Fruit fly (Drosophila melanogaster) whole organism, pupa: ENCODE results near the gene CG6330.

ENCODE experiments used
- CG12605 ChIP-seq: fragments of 200-800 bp; sonication (Bioruptor generic); IDR thresholded peaks from 2 replicates; pipeline ENCODE4 v1.3.6; 2022; ENCODE audit warnings: missing biosample characterization, missing genetic modification characterization
- CG13204 ChIP-seq: fragments of 200-800 bp; sonication (Bioruptor generic); optimal IDR thresholded peaks from 2 replicates; lab custom pipeline; 2018; ENCODE audit warnings: missing biosample characterization, mild to moderate bottlenecking, missing genetic modification characterization, moderate library complexity
- CG15710 ChIP-seq: fragments of 200-800 bp; sonication (Bioruptor generic); optimal IDR thresholded peaks from 2 replicates; lab custom pipeline; 2018; ENCODE audit warnings: missing biosample characterization, mild to moderate bottlenecking, missing genetic modification characterization, moderate library complexity
- CG17806 ChIP-seq: fragments of 200-800 bp; sonication (Bioruptor generic); optimal IDR thresholded peaks from 2 replicates; lab custom pipeline; 2018; ENCODE audit warnings: missing biosample characterization, mild to moderate bottlenecking, missing genetic modification characterization, moderate library complexity
- CG32121 ChIP-seq: fragments of 200-800 bp; sonication (Bioruptor generic); IDR thresholded peaks from 2 replicates; pipeline ENCODE4 v1.3.6; 2022; ENCODE audit warnings: missing biosample characterization, missing genetic modification characterization
- CG4496 ChIP-seq: fragments of 200-800 bp; sonication (Bioruptor generic); IDR thresholded peaks from 3 replicates; pipeline ENCODE4 v1.3.6; 2022; ENCODE audit warnings: missing biosample characterization, missing genetic modification characterization
- CG8159 ChIP-seq: fragments of 200-800 bp; sonication (Bioruptor generic); optimal IDR thresholded peaks from 3 replicates; lab custom pipeline; 2018; ENCODE audit warnings: missing biosample characterization, mild to moderate bottlenecking, missing genetic modification characterization, moderate library complexity
- CG9948 ChIP-seq: fragments of 200-800 bp; sonication (Bioruptor generic); optimal IDR thresholded peaks from 2 replicates; lab custom pipeline; 2018; ENCODE audit warnings: missing biosample characterization, mild to moderate bottlenecking, missing genetic modification characterization, moderate library complexity
- EcR ChIP-seq: fragments of 200-800 bp; sonication (Bioruptor generic); optimal IDR thresholded peaks from 3 replicates; lab custom pipeline; 2019; ENCODE audit warnings: missing biosample characterization, missing genetic modification characterization, mild to moderate bottlenecking, moderate library complexity, missing genetic modification reagents
- Ets98B ChIP-seq: fragments of 200-800 bp; sonication (Bioruptor generic); IDR thresholded peaks from 2 replicates; pipeline ENCODE4 v1.3.6; 2022; ENCODE audit warnings: missing biosample characterization, missing genetic modification characterization
- Pif1A ChIP-seq: fragments of 200-800 bp; sonication (Bioruptor generic); optimal IDR thresholded peaks from 3 replicates; lab custom pipeline; 2016; ENCODE audit warnings: missing biosample characterization, missing genetic modification characterization
- Pif1B ChIP-seq: fragments of 200-800 bp; sonication (Bioruptor generic); optimal IDR thresholded peaks from 3 replicates; lab custom pipeline; 2016; ENCODE audit warnings: missing biosample characterization, missing genetic modification characterization
- Snoo ChIP-seq: fragments of 200-800 bp; sonication (Bioruptor generic); optimal IDR thresholded peaks from 3 replicates; lab custom pipeline; 2017; ENCODE audit warnings: missing biosample characterization, mild to moderate bottlenecking, missing genetic modification characterization, inconsistent platforms
- fd96Ca ChIP-seq: fragments of 200-800 bp; sonication (Bioruptor generic); IDR thresholded peaks from 3 replicates; pipeline ENCODE4 v1.3.6; 2022; ENCODE audit warnings: missing biosample characterization, missing genetic modification characterization

DNA sequence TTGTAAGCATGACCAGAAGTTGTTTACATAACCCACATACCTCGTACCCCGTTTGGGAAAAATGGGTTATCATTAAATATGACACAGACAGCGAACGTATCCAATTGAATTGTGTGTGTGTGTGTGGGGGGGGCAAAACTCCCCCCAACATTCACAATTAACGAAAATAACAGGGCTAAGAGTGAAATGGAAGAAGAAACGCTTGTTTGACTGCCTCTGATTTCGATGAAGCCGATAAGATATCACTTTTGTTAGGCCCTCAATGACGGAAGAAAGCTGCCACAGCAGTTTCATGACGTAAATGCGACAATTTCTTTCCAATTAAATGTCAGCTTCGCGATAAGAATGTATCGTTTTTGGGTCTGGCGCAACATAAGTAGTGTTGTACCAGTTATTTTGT lies 24.4 kb downstream of the CG6330 start:
- no peak for TF ChIP-seq CG15710 (tag; lab: Kevin White, UChicago)
- TF ChIP-seq CG17806, result no peak
- no peak for TF ChIP-seq Snoo (tag; lab: Kevin White, UChicago)
- TF ChIP-seq CG9948, result no peak
- no peak for TF ChIP-seq Ets98B (GFP tag; lab: Robert Waterston, UW)
- TF ChIP-seq EcR (GFP tag; lab: Kevin White, UChicago), result no peak
- no peak for TF ChIP-seq CG8159 (tag; lab: Kevin White, UChicago)
- TF ChIP-seq CG4496, result no peak
- TF ChIP-seq CG12605 (GFP tag; lab: Robert Waterston, UW), result no peak
- TF ChIP-seq Pif1A (GFP tag; lab: Kevin White, UChicago), result no peak
- no peak for TF ChIP-seq fd96Ca
- no peak for TF ChIP-seq CG13204 (GFP tag; lab: Kevin White, UChicago)
- TF ChIP-seq CG32121 (GFP tag; lab: Robert Waterston, UW), result no peak
- TF ChIP-seq Pif1B (GFP tag; lab: Kevin White, UChicago), result no peak
